Worm (Caenorhabditis elegans) whole organism, L2 larva: ENCODE measurements around the gene Y49F6C.2.

Experiments used
- ZK546.5 ChIP-seq: sonication (generic microtip); optimal IDR thresholded peaks from 2 replicates; lab custom pipeline; 2017; ENCODE audit warnings: missing biosample characterization, missing genetic modification characterization
- ama-1 ChIP-seq: fragments of 150-350 bp; optimal IDR thresholded peaks from 2 replicates; lab custom pipeline; 2018; ENCODE audit warnings: inconsistent platforms
- ceh-82 ChIP-seq: fragments of 150-350 bp; optimal IDR thresholded peaks from 2 replicates; lab custom pipeline; 2014; ENCODE audit warnings: missing biosample characterization, missing genetic modification characterization
- egl-27 ChIP-seq: sonication (generic microtip); optimal IDR thresholded peaks from 3 replicates; lab custom pipeline; 2017; ENCODE audit warnings: missing biosample characterization, missing genetic modification reagents, missing genetic modification characterization
- lsy-2 ChIP-seq, 2 experiments: fragments of 150-350 bp in 1 of 2; sonication (generic microtip) in 1 of 2; optimal IDR thresholded peaks; 2 replicates each; lab custom pipeline; 2014 to 2017; ENCODE audit warnings: missing biosample characterization in 2 of 2, missing genetic modification characterization in 2 of 2
- nhr-11 ChIP-seq: fragments of 150-350 bp; optimal IDR thresholded peaks from 2 replicates; lab custom pipeline; 2014; ENCODE audit warnings: missing biosample characterization, missing genetic modification characterization

- TF ChIP-seq egl-27 (tag; lab: Kevin White, UChicago) (no peak), ZK546.5 (tag; lab: Kevin White, UChicago) (no peak), lsy-2 (tag; optimal IDR thresholded peaks at IDR 0.05; lab: Kevin White, UChicago) (no peak), ama-1 (lab: Kevin White, UChicago) (no peak), ceh-82 (tag; lab: Kevin White, UChicago) (no peak), nhr-11 (no peak)
Measured at ce11 chrII:3368097-3368496, 10.3 kb upstream of the Y49F6C.2 start, which contains the start of gene Y49F6C.7.
